Worm (Caenorhabditis elegans) whole organism, late embryonic: Measurements from ENCODE around the gene strd-1.

ENCODE experiments used
- C38D4.7 ChIP-seq: fragments of 200-800 bp; sonication (Bioruptor generic); optimal IDR thresholded peaks from 2 replicates; lab custom pipeline; 2018; ENCODE audit warnings: mild to moderate bottlenecking, missing genetic modification characterization, moderate library complexity, missing compliant biosample characterization
- F13H6.1 ChIP-seq: sonication (generic microtip); optimal IDR thresholded peaks from 2 replicates; lab custom pipeline; 2016; ENCODE audit warnings: missing genetic modification characterization, missing compliant biosample characterization
- K02D7.2 ChIP-seq: sonication (generic microtip); optimal IDR thresholded peaks from 2 replicates; lab custom pipeline; 2017; ENCODE audit warnings: mild to moderate bottlenecking, missing genetic modification characterization, missing compliant biosample characterization
- K09A11.1 ChIP-seq: sonication (generic microtip); optimal IDR thresholded peaks from 2 replicates; lab custom pipeline; 2017; ENCODE audit warnings: antibody characterized with exemption, mild to moderate bottlenecking, missing genetic modification characterization, missing compliant biosample characterization; ENCODE audit not compliant: insufficient read depth
- ama-1 ChIP-seq: fragments of 150-350 bp; optimal IDR thresholded peaks from 2 replicates; lab custom pipeline; 2014
- ceh-14 ChIP-seq: sonication (generic microtip); optimal IDR thresholded peaks from 2 replicates; lab custom pipeline; 2016; ENCODE audit warnings: missing genotype, missing genetic modification characterization, missing compliant biosample characterization
- ceh-18 ChIP-seq: sonication (generic microtip); optimal IDR thresholded peaks from 2 replicates; lab custom pipeline; 2016; ENCODE audit warnings: missing genetic modification characterization, missing compliant biosample characterization
- ceh-22 ChIP-seq: sonication (generic microtip); optimal IDR thresholded peaks from 2 replicates; lab custom pipeline; 2017; ENCODE audit warnings: missing biosample characterization, missing genetic modification characterization
- ceh-24 ChIP-seq: sonication (generic microtip); optimal IDR thresholded peaks from 2 replicates; lab custom pipeline; 2016; ENCODE audit warnings: mild to moderate bottlenecking, missing genetic modification characterization, missing compliant biosample characterization
- ceh-31 ChIP-seq: sonication (generic microtip); optimal IDR thresholded peaks from 2 replicates; lab custom pipeline; 2016; ENCODE audit warnings: missing genetic modification characterization, missing compliant biosample characterization
- ceh-34 ChIP-seq: sonication (generic microtip); optimal IDR thresholded peaks from 2 replicates; lab custom pipeline; 2016; ENCODE audit warnings: mild to moderate bottlenecking, missing genetic modification characterization, missing compliant biosample characterization
- ceh-48 ChIP-seq: sonication (generic microtip); optimal IDR thresholded peaks from 2 replicates; lab custom pipeline; 2016; ENCODE audit warnings: missing genetic modification characterization, inconsistent platforms, missing compliant biosample characterization
- ceh-6 ChIP-seq: fragments of 200-800 bp; sonication (Bioruptor generic); optimal IDR thresholded peaks from 2 replicates; lab custom pipeline; 2018; ENCODE audit warnings: mild to moderate bottlenecking, missing genetic modification characterization, missing compliant biosample characterization
- ceh-9 ChIP-seq: sonication (generic microtip); optimal IDR thresholded peaks from 2 replicates; lab custom pipeline; 2016; ENCODE audit warnings: mild to moderate bottlenecking, missing genetic modification characterization, inconsistent platforms, missing compliant biosample characterization
- che-1 ChIP-seq: sonication (generic microtip); optimal IDR thresholded peaks from 2 replicates; lab custom pipeline; 2016; ENCODE audit warnings: mild to moderate bottlenecking, missing genetic modification characterization, missing compliant biosample characterization
- dve-1 ChIP-seq: sonication (generic microtip); optimal IDR thresholded peaks from 2 replicates; lab custom pipeline; 2017; ENCODE audit warnings: antibody characterized with exemption, mild to moderate bottlenecking, missing genetic modification characterization, missing compliant biosample characterization
- elt-2 ChIP-seq: sonication (generic microtip); optimal IDR thresholded peaks from 2 replicates; lab custom pipeline; 2016; ENCODE audit warnings: missing genetic modification reagents, missing genetic modification characterization, missing compliant biosample characterization
- fkh-10 ChIP-seq: fragments of 150-350 bp; optimal IDR thresholded peaks from 2 replicates; lab custom pipeline; 2014; ENCODE audit warnings: missing biosample characterization, missing genetic modification reagents, missing genetic modification characterization
- fkh-6 ChIP-seq: sonication (generic microtip); optimal IDR thresholded peaks from 2 replicates; lab custom pipeline; 2016; ENCODE audit warnings: missing genetic modification characterization, missing compliant biosample characterization
- gmeb-2 ChIP-seq: sonication (generic microtip); optimal IDR thresholded peaks from 2 replicates; lab custom pipeline; 2016; ENCODE audit warnings: missing genetic modification characterization, inconsistent platforms, missing compliant biosample characterization
- hlh-15 ChIP-seq: sonication (generic microtip); optimal IDR thresholded peaks from 2 replicates; lab custom pipeline; 2016; ENCODE audit warnings: missing genetic modification characterization, missing compliant biosample characterization
- hlh-30 ChIP-seq: sonication (generic microtip); optimal IDR thresholded peaks from 2 replicates; lab custom pipeline; 2017; ENCODE audit warnings: antibody characterized with exemption, missing genetic modification characterization, missing compliant biosample characterization; ENCODE audit not compliant: insufficient read depth
- hlh-6 ChIP-seq: sonication (generic microtip); optimal IDR thresholded peaks from 2 replicates; lab custom pipeline; 2016; ENCODE audit warnings: missing genotype, missing genetic modification characterization, missing compliant biosample characterization
- lim-6 ChIP-seq: sonication (generic microtip); optimal IDR thresholded peaks from 2 replicates; lab custom pipeline; 2016; ENCODE audit warnings: missing genetic modification characterization, missing compliant biosample characterization
- lin-11 ChIP-seq: fragments of 200-800 bp; sonication (Bioruptor generic); optimal IDR thresholded peaks from 2 replicates; lab custom pipeline; 2018; ENCODE audit warnings: mild to moderate bottlenecking, missing genetic modification characterization, missing compliant biosample characterization
- mec-3 ChIP-seq: sonication (generic microtip); optimal IDR thresholded peaks from 2 replicates; lab custom pipeline; 2016; ENCODE audit warnings: borderline replicate concordance, missing genetic modification characterization, missing compliant biosample characterization
- nfya-1 ChIP-seq: sonication (generic microtip); optimal IDR thresholded peaks from 2 replicates; lab custom pipeline; 2017; ENCODE audit warnings: missing genetic modification characterization, mild to moderate bottlenecking, missing compliant biosample characterization, antibody characterized with exemption, moderate library complexity
- npax-4 ChIP-seq: sonication (generic microtip); optimal IDR thresholded peaks from 2 replicates; lab custom pipeline; 2016; ENCODE audit warnings: missing genetic modification characterization, missing compliant biosample characterization
- odd-2 ChIP-seq: sonication (generic microtip); optimal IDR thresholded peaks from 2 replicates; lab custom pipeline; 2017; ENCODE audit warnings: antibody characterized with exemption, mild to moderate bottlenecking, missing genetic modification characterization, missing compliant biosample characterization
- pag-3 ChIP-seq: sonication (generic microtip); optimal IDR thresholded peaks from 2 replicates; lab custom pipeline; 2016; ENCODE audit warnings: missing compliant biosample characterization, missing genetic modification characterization, borderline replicate concordance
- pat-9 ChIP-seq: fragments of 200-800 bp; sonication (Bioruptor generic); optimal IDR thresholded peaks from 2 replicates; lab custom pipeline; 2018; ENCODE audit warnings: mild to moderate bottlenecking, missing genetic modification characterization, moderate library complexity, missing compliant biosample characterization
- pros-1 ChIP-seq: fragments of 150-350 bp; optimal IDR thresholded peaks from 2 replicates; lab custom pipeline; 2014; ENCODE audit warnings: missing biosample characterization, missing genetic modification reagents, missing genetic modification characterization
- ref-2 ChIP-seq: sonication (generic microtip); optimal IDR thresholded peaks from 2 replicates; lab custom pipeline; 2016; ENCODE audit warnings: missing genetic modification characterization, missing compliant biosample characterization
- rnt-1 ChIP-seq: sonication (generic microtip); optimal IDR thresholded peaks from 2 replicates; lab custom pipeline; 2016; ENCODE audit warnings: missing genetic modification characterization, missing compliant biosample characterization
- sox-2 ChIP-seq: fragments of 200-800 bp; sonication (Bioruptor generic); IDR thresholded peaks from 2 replicates; pipeline ENCODE4 v1.3.6; 2022; ENCODE audit warnings: missing genetic modification reagents, missing genetic modification characterization, missing compliant biosample characterization
- sox-4 ChIP-seq: sonication (generic microtip); optimal IDR thresholded peaks from 2 replicates; lab custom pipeline; 2017; ENCODE audit warnings: mild to moderate bottlenecking, missing genetic modification characterization, inconsistent platforms, missing compliant biosample characterization
- tbx-2 ChIP-seq: sonication (generic microtip); optimal IDR thresholded peaks from 2 replicates; lab custom pipeline; 2016; ENCODE audit warnings: missing genetic modification characterization, missing compliant biosample characterization
- unc-3 ChIP-seq, 2 experiments: fragments of 200-800 bp in 1 of 2; sonication (Bioruptor generic) in 1 of 2; sonication (generic microtip) in 1 of 2; conservative IDR thresholded peaks in 1 of 2; optimal IDR thresholded peaks in 1 of 2; 2 replicates each; pipeline versions ENCODE4 v1.3.6 to Lab custom; 2016 to 2022; ENCODE audit warnings: missing compliant biosample characterization in 2 of 2, missing genetic modification characterization in 2 of 2, missing genetic modification reagents in 1 of 2
- unc-42 ChIP-seq: sonication (generic microtip); optimal IDR thresholded peaks from 2 replicates; lab custom pipeline; 2016; ENCODE audit warnings: missing genotype, missing genetic modification characterization, missing compliant biosample characterization
- unc-55 ChIP-seq: sonication (generic microtip); optimal IDR thresholded peaks from 2 replicates; lab custom pipeline; 2017; ENCODE audit warnings: missing biosample characterization, missing genetic modification reagents, missing genetic modification characterization
- unc-86 ChIP-seq: sonication (generic microtip); optimal IDR thresholded peaks from 2 replicates; lab custom pipeline; 2016; ENCODE audit warnings: missing genetic modification characterization, missing compliant biosample characterization
- zip-5 ChIP-seq: sonication (generic microtip); optimal IDR thresholded peaks from 2 replicates; lab custom pipeline; 2016; ENCODE audit warnings: missing genetic modification characterization, missing compliant biosample characterization

Gene strd-1

DNA sequence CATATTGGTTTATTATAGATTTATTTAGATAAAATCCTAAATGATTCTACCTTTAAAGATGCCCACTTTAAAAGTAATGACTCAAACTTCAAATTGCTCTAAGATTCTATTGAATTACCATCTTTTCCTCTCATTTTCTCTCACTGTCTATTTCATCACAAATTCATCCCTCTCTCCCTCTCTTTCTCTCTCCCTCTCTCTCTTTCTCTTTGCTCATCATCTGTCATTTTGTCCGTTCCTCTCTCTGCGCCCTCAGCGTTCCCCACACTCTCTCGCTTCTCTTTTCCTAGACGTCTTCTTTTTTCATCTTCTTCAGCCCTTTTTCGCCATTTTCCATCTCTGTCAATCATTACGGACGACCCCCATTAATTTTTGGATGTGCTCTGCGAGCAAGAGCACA is 42.1 kb upstream of the strd-1 start:
- TF ChIP-seq unc-42 = peak; percentile 68
- no peak for TF ChIP-seq fkh-10 (GFP tag; lab: Kevin White, UChicago)
- peak; percentile 26 for TF ChIP-seq ceh-14 (tag; lab: Kevin White, UChicago)
- TF ChIP-seq ama-1 (lab: Kevin White, UChicago) = no peak
- peak; percentile 96 for TF ChIP-seq unc-55
- no peak for TF ChIP-seq F13H6.1 (tag; lab: Kevin White, UChicago)
- peak; percentile 35 for TF ChIP-seq nfya-1 (tag; lab: Kevin White, UChicago)
- peak; percentile 45 for TF ChIP-seq ceh-31 (tag; lab: Kevin White, UChicago)
- no peak for TF ChIP-seq ceh-18 (tag; lab: Kevin White, UChicago)
- TF ChIP-seq ref-2 = no peak

DNA sequence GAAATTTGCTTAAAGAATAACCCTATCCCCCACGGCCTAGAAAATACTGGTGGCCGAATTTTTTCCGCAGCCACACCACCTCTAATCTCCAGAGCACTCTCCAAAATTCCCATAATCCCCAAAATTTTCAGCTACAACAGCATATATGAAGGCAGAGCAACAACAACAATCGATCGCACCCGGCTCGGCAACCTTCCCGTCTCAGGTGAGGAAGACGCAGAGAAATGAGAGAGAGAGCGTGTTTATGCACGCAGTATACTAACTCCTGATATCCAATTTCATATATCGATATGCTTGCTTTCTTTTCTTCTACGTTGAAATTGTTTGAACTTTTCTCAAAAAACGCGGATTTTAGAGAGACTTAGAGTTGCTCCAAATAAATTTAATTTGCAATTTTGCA is 40.9 kb upstream of the strd-1 start:
- peak; percentile 9 for TF ChIP-seq tbx-2 (tag; lab: Kevin White, UChicago)
- peak; percentile 87 for TF ChIP-seq ceh-34 (tag; lab: Kevin White, UChicago)
- no peak for TF ChIP-seq odd-2 (tag; lab: Kevin White, UChicago)
- TF ChIP-seq ceh-48 (tag; lab: Kevin White, UChicago) = peak; percentile 27
- peak; percentile 15 for TF ChIP-seq che-1 (tag; lab: Kevin White, UChicago)

DNA sequence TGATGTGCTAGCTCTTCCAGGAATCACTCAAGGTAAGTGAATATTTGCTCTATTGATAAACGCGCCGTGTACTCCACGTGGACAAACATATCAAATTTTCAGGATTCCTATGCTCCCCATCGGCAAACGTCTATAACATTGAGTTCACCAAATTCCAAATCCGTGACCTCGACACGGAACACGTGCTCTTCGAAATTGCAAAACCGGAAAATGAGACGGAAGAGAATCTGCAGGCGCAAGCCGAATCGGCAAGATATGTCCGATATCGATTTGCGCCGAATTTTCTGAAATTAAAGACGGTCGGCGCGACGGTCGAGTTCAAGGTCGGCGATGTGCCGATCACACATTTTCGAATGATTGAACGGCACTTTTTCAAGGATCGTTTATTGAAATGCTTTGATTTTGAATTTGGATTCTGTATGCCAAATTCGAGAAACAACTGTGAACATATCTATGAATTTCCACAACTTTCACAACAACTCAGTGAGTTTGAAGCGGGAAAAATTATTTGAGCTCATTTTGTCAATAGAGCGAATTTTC is 39.5 kb upstream of the strd-1 start:
- TF ChIP-seq ceh-6 (GFP tag; lab: Kevin White, UChicago) (no peak), ceh-14 (tag; lab: Kevin White, UChicago) (no peak), zip-5 (tag; lab: Kevin White, UChicago) (no peak), mec-3 (tag; lab: Kevin White, UChicago) (no peak)

DNA sequence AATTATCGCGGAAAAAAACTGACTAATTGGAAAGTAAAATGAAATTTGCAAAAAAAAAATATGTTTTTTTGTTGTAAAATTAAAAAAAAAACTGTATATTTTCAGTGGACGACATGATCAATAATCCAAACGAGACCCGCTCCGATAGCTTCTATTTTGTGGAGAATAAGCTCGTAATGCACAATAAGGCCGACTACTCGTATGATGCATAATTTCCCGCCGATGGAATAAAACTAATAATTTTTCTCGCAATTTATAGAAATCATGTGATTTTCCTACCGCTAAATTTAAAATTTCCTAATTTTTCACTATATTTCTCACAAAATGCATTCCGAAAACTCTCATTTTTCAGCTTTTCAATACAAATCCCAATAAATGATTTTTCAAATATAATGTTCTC is 38.7 kb upstream of the strd-1 start:
- TF ChIP-seq ceh-18 (tag; lab: Kevin White, UChicago) = no peak
- TF ChIP-seq hlh-6 = no peak
- no peak for TF ChIP-seq fkh-10 (GFP tag; lab: Kevin White, UChicago)
- TF ChIP-seq lin-11 (tag; lab: Kevin White, UChicago) = no peak
- TF ChIP-seq K02D7.2 (tag; lab: Kevin White, UChicago) = no peak
- TF ChIP-seq F13H6.1 (tag; lab: Kevin White, UChicago) = no peak
- TF ChIP-seq pat-9 = no peak
- no peak for TF ChIP-seq unc-86 (tag; lab: Kevin White, UChicago)
- TF ChIP-seq ceh-14 (tag; lab: Kevin White, UChicago) = no peak
- TF ChIP-seq unc-3 (GFP tag; conservative IDR thresholded peaks at IDR 0.05; lab: Robert Waterston, UW) = no peak
- no peak for TF ChIP-seq unc-3 (tag; optimal IDR thresholded peaks at IDR 0.05; lab: Kevin White, UChicago)
- TF ChIP-seq hlh-15 = no peak
- TF ChIP-seq ceh-22 (tag; lab: Kevin White, UChicago) = no peak
- TF ChIP-seq lim-6 (tag; lab: Kevin White, UChicago) = no peak
- TF ChIP-seq sox-2 (GFP tag; lab: Robert Waterston, UW) = no peak
- no peak for TF ChIP-seq K09A11.1 (tag; lab: Kevin White, UChicago)
- no peak for TF ChIP-seq npax-4 (tag; lab: Kevin White, UChicago)
- TF ChIP-seq pag-3 (tag; lab: Kevin White, UChicago) = no peak
- TF ChIP-seq rnt-1 = no peak
- TF ChIP-seq pros-1 = no peak
- no peak for TF ChIP-seq tbx-2 (tag; lab: Kevin White, UChicago)

DNA sequence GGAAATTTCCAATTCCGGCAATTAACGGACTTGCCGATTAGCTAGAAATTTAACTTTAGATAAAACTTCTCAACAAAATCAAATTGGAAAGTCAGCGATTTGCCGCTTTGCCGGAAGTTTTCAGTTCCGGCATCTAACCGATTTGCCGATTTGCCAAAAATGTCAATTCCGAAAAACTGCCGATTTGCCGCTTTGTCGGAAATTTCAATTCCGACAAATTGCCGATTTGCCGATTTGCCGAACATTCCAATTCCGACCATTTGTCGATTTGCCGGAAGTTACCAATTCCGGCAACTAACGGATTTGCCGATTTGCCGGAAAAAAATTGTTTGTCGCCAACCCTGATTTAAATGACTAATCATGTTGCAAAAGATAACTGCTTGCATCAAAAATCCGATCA is 38.1 kb upstream of the strd-1 start:
- TF ChIP-seq che-1 (tag; lab: Kevin White, UChicago) (no peak), ceh-31 (tag; lab: Kevin White, UChicago) (no peak), sox-4 (tag; lab: Kevin White, UChicago) (no peak), elt-2 (tag; lab: Kevin White, UChicago) (no peak), hlh-30 (tag; lab: Kevin White, UChicago) (no peak), ceh-18 (tag; lab: Kevin White, UChicago) (no peak), C38D4.7 (GFP tag; lab: Kevin White, UChicago) (no peak), ceh-24 (tag; lab: Kevin White, UChicago) (no peak), ceh-14 (tag; lab: Kevin White, UChicago) (no peak), odd-2 (tag; lab: Kevin White, UChicago) (no peak), dve-1 (no peak), fkh-6 (tag; lab: Kevin White, UChicago) (no peak), sox-2 (GFP tag; lab: Robert Waterston, UW) (no peak), K09A11.1 (tag; lab: Kevin White, UChicago) (no peak), ref-2 (no peak), gmeb-2 (tag; lab: Kevin White, UChicago) (no peak), unc-55 (no peak), unc-42 (no peak), ceh-9 (tag; lab: Kevin White, UChicago) (no peak), lin-11 (tag; lab: Kevin White, UChicago) (no peak)
